Worm (Caenorhabditis elegans) whole organism, midembryonic: ENCODE results near the gene C36C9.4.
"Not testable (repeated sequence)": the region's sequence is repeated elsewhere in the genome, so short reads cannot be mapped to it uniquely, and the experiment has no call there.

Experiments
- cog-1 ChIP-seq: sonication (generic microtip); optimal IDR thresholded peaks from 2 replicates; lab custom pipeline; 2016; ENCODE audit warnings: missing genetic modification characterization, missing compliant biosample characterization
- ref-1 ChIP-seq: fragments of 200-800 bp; sonication (Bioruptor generic); conservative IDR thresholded peaks from 2 replicates; pipeline ENCODE4 v1.3.6; 2022; ENCODE audit warnings: missing genetic modification reagents, missing genetic modification characterization, missing compliant biosample characterization
- ztf-29 ChIP-seq: fragments of 200-800 bp; sonication (Bioruptor generic); IDR thresholded peaks from 2 replicates; pipeline ENCODE4 v1.3.6; 2022; ENCODE audit warnings: missing genetic modification reagents, missing genetic modification characterization, missing compliant biosample characterization

DNA sequence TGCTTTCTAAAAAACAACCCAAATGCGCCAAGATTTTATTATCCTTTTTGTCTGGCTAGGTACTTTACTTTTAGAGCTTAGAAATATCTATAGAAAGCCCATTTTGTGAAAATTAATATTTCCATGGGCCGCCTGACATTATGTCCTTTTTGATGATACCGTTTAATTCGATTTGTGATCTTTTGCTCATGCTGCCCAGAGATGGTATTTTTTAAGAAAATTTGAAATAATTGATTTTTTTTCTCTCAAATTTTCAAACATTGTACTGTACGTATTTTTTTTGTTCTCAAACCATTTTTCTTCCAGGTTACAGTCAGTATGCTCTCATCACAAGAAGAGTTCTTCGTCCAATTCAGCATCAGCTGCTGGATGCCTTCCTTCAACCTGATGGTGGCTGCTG lies 45.8 kb upstream of the C36C9.4 start, which contains the start of gene Y75D11A.2:
- not testable (repeated sequence) for TF ChIP-seq cog-1 (tag; lab: Kevin White, UChicago); ztf-29 (GFP tag; lab: Robert Waterston, UW); ref-1 (GFP tag; lab: Robert Waterston, UW)
